Fruit fly (Drosophila melanogaster) Kc167 (cell line): ENCODE data around the gene CG10516.

Experiments used
- Myc ChIP-seq: fragments of >200 bp; optimal IDR thresholded peaks from 2 replicates; lab custom pipeline; 2017; ENCODE audit warnings: missing external identifiers
- Sin3A ChIP-seq: fragments of >200 bp; optimal IDR thresholded peaks from 2 replicates; lab custom pipeline; 2018; ENCODE audit warnings: missing external identifiers
- h ChIP-seq: fragments of >200 bp; optimal IDR thresholded peaks from 3 replicates; lab custom pipeline; 2018; ENCODE audit warnings: missing external identifiers
- insv ChIP-seq: fragments of >200 bp; optimal IDR thresholded peaks from 3 replicates; lab custom pipeline; 2018; ENCODE audit warnings: missing external identifiers
- psq ChIP-seq: fragments of >200 bp; optimal IDR thresholded peaks from 2 replicates; lab custom pipeline; 2017; ENCODE audit warnings: missing external identifiers
- ttk ChIP-seq: sonication (Bioruptor generic); optimal IDR thresholded peaks from 2 replicates; lab custom pipeline; 2017; ENCODE audit warnings: missing external identifiers

CG10516 gene

dm6 chr3L:15958612-15959315 lies 9.2 kb upstream of the CG10516 start, which contains the start of gene CG17032:
Gene CG17032, plus strand, starts transcription at chr3L:15958843.
- no peak for TF ChIP-seq psq
- no peak for TF ChIP-seq h (lab: Kevin White, UChicago)
- no peak for TF ChIP-seq insv
- TF ChIP-seq ttk (lab: Kevin White, UChicago), result no peak
- TF ChIP-seq Myc (lab: Kevin White, UChicago), result no peak
- TF ChIP-seq Sin3A, result no peak

DNA sequence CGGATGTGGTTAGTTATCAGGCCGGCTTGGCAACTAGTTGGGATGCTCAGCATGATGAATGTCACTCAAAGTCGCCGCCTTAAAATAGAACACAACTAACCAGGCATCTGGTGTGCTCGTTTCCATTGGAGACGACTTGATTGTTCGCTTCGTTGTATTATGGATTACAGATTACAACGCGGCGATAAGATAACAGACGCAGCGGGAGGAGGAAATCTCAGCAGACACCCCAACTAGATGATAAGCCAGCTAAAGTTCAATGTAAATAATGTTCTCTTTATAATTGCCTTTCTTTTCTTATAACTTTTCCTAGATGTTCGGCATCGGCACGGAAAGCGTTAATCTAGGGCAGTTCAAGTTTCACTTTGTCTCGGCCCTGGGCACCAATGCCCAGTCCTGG lies 682 bp downstream of the CG10516 start:
- TF ChIP-seq h (lab: Kevin White, UChicago), result no peak
- no peak for TF ChIP-seq Sin3A
- no peak for TF ChIP-seq Myc (lab: Kevin White, UChicago)
- TF ChIP-seq insv, result no peak
- no peak for TF ChIP-seq ttk (lab: Kevin White, UChicago)
- TF ChIP-seq psq, result no peak

DNA sequence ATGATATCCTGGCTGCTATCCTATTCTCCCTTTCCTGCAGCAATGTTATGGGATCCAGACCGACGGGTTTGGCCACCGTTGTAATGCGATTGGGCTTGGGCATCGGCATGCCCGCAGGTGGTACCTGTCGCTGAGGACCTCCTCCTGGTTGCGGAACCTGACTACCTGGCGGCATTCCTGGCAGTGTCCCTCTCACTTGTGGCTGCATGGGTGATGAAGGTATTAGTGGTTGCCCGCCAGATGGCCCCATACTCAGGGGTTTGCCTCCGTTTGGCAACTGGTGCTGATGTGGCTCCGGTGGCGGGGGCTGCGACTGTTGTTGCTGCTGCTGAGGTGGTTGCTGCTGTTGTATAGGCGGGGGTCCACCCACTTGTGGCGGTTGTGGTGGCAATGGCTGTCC lies 6.2 kb downstream of the CG10516 start:
- TF ChIP-seq insv (no peak), ttk (lab: Kevin White, UChicago) (no peak), psq (no peak), Sin3A (no peak)

DNA sequence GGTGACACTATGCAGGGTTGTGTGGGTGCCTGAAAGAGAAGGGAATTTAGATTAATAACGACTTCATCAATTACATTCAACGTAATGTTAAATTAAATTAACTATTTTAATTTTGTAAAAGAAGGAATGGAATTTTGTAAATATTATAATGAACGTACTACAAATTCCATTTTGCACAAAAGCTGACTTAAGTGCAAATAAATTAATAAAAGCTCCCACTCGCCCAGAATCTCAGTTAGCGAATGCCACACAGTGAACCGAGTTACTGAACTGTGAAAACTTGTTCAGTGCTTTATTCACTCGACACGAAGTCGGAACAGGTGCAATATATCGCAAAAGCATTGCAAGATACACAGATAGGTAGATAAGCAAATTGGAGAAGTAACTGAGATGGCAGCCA lies 7.1 kb downstream of the CG10516 start, which contains the start of gene CG17026:
Gene CG17026 (plus strand): TSS at position 301 of the 400 bp plus-strand sequence.
- no peak for TF ChIP-seq h (lab: Kevin White, UChicago)
- TF ChIP-seq Myc (lab: Kevin White, UChicago), result no peak
- no peak for TF ChIP-seq insv
- TF ChIP-seq psq, result no peak
- TF ChIP-seq Sin3A, result no peak
- no peak for TF ChIP-seq ttk (lab: Kevin White, UChicago)

DNA sequence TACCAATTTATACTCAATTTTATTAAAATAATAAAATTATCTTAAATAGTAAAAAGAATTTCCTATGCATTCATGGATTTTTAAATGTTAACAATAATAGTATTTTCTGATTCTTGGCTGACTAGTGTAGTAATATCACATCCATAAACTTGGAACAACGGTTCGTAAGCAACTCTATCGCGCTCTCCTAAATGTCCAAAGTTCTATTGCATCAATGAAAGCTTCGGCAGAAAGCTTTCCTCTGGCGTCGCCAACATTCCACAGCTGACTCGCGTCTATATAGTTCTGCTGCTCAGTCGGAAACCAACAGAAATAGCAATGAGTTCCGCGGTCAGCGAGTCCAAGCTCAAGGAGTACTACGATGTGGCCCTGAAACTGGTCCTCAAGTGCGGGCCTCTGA lies 8.8 kb downstream of the CG10516 start, which contains the start of gene CG17029:
Gene CG17029 (plus strand): TSS at position 113 of the 400 bp plus-strand sequence.
- TF ChIP-seq Myc (lab: Kevin White, UChicago) (no peak), Sin3A (no peak), h (lab: Kevin White, UChicago) (no peak), ttk (lab: Kevin White, UChicago) (no peak), insv (no peak), psq (no peak)

dm6 chr3L:15977565-15977964 lies 9.6 kb downstream of the CG10516 start:
- no peak for TF ChIP-seq insv

DNA sequence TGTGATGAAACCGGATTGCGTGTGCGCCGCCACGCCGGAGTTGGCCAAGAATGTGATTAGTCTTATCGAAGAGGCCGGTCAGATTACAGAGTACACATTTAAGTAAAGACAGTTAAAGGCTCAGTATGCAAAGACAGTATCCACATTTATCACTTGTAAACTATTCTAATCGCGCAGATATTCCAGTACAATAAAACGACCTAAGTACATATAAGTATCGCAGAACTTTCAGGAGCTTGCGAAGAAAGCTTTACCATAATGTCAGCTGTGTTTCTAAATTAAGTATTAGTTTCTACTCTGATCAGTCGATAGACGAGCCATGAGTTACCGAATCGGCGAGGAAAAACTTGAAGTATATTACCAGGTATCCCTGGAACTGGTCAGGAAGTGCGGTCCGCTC lies 10.2 kb downstream of the CG10516 start, which contains the start of gene CG17028:
Gene CG17028 (plus strand): TSS at position 301 of the 400 bp plus-strand sequence.
- no peak for TF ChIP-seq h (lab: Kevin White, UChicago)

- TF ChIP-seq Sin3A (no peak), h (lab: Kevin White, UChicago) (no peak), psq (no peak), ttk (lab: Kevin White, UChicago) (no peak), Myc (lab: Kevin White, UChicago) (no peak)
These were observed 11.2 kb downstream of the CG10516 start for dm6 chr3L:15979240-15979639.

dm6 chr3L:15979912-15980311 lies 11.9 kb downstream of the CG10516 start, which contains the start of gene CG17027:
Gene CG17027, plus strand, starts transcription at chr3L:15980100.
- TF ChIP-seq psq, result no peak
- TF ChIP-seq ttk (lab: Kevin White, UChicago), result no peak

DNA sequence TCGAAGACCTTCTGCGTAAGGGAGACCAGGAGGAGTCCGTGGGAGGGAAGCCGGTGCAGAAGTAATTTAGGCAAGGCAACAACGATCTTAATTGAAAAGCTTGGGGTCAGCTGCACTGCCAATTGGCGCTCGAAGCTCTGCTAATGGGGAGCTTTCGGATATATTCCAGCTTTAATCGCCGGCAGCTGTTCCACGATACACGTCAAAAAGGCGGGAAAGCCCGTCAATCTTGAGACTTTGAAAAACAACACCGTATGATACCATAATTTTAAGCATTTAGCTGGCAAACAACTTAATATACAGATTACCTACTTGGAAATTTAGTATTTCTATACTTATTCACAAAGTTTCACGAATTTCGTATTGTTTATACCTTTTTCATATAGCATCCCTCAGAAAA lies 13.4 kb downstream of the CG10516 start:
- TF ChIP-seq Sin3A (no peak), h (lab: Kevin White, UChicago) (no peak), ttk (lab: Kevin White, UChicago) (no peak), psq (no peak), insv (no peak), Myc (lab: Kevin White, UChicago) (no peak)

dm6 chr3L:15982148-15982547 lies 14.1 kb downstream of the CG10516 start:
- TF ChIP-seq ttk (lab: Kevin White, UChicago) (no peak), insv (no peak), h (lab: Kevin White, UChicago) (no peak), Myc (lab: Kevin White, UChicago) (no peak), Sin3A (no peak)

DNA sequence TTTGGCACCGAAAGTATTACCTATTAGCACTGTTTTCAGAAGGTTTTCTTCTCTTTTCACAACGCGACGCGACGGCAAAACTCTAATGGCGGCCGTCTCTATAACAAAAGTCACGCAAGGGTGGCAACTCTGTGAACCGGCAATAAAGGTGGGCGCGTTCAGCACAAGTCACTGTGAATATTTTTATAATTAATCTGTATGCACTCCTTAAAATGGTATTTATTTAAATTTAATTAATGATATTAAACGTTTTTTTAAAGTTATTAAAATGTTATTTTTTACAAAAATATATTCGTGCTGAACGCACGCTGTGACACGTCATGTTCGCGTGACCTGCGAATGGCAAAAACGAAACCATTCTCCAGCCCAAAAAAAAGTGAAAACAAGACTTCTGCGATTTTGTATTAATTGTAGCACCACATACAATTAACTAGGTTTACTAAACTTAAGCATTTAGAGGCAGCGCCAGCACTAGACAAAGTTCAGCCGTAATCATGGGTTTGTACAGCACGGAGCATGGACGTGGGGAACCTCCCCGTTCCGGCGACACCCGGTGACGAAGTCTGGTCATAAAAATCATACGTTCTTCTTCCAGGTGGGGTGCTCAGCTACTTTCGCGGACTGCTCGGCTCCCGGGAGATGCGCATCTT lies 14.9 kb downstream of the CG10516 start, which contains the start of the genes brm and Arl1:
Gene brm (minus strand): TSS at position 87 of the 650 bp plus-strand sequence.
Gene Arl1 (plus strand): TSS at position 353 of the 650 bp plus-strand sequence.
- no peak for TF ChIP-seq Myc (lab: Kevin White, UChicago)
- TF ChIP-seq Sin3A, result no peak
- TF ChIP-seq ttk (lab: Kevin White, UChicago), result no peak
- TF ChIP-seq psq, result no peak
- TF ChIP-seq h (lab: Kevin White, UChicago), result no peak
- TF ChIP-seq insv, result no peak

DNA sequence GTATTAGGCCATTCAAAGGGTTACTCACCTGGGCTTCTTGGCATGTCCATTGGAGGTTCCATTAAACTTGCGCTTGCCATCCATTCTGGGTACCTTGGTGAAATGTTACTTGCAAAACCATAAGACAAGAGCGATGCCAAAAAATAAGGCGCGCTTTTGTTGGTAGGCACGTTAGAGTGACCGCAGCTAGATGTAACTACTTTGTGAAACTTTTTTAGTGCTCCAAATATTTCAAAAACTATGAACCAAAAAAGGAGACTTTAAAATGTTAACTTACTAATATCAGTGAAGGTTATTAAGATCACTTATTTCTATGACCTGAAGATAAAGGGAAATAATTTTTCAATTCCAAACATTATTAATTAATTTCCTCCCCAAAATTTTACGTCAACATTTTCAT lies 19.6 kb downstream of the CG10516 start, which contains the start of gene PolD1:
Gene PolD1 (minus strand): TSS at position 181 of the 400 bp plus-strand sequence.
- TF ChIP-seq Myc (lab: Kevin White, UChicago) (no peak), psq (no peak), ttk (lab: Kevin White, UChicago) (no peak), insv (no peak), h (lab: Kevin White, UChicago) (no peak), Sin3A (no peak)
